Fruit fly (Drosophila melanogaster) ovary, adult (tissue): ENCODE measurements around the gene Trpml.
"Not testable (repeated sequence)": the region's sequence is repeated elsewhere in the genome, so short reads cannot be mapped to it uniquely, and the experiment has no call there.

Experiments
- CG17801 ChIP-seq: fragments of 200-800 bp; optimal IDR thresholded peaks from 2 replicates; lab custom pipeline; 2019; ENCODE audit warnings: missing biosample characterization, mild to moderate bottlenecking, missing genetic modification characterization, moderate library complexity; ENCODE audit not compliant: partially characterized antibody

Gene Trpml

DNA sequence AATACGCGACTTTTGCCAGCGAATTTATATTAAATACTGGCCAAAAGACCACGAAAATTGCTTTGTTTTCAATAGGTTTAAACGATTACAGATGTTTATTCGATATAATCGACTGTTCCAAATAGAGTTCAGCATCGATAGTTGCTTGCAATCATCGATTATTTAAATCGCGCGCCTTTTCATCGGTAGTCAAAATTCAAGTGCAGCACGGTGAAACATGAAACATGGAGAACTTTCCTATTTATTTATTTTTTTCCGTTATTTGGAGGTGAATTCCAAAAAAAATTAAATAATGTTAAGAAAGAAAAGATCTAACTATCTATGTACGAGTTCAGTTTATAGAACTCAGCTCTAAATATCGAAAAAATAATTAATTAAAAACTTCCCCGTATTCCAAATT lies at the start of gene Trpml:
Gene Trpml, minus strand, starts transcription at position 101 of the 400 bp plus-strand sequence.
- not testable (repeated sequence) for TF ChIP-seq CG17801

DNA sequence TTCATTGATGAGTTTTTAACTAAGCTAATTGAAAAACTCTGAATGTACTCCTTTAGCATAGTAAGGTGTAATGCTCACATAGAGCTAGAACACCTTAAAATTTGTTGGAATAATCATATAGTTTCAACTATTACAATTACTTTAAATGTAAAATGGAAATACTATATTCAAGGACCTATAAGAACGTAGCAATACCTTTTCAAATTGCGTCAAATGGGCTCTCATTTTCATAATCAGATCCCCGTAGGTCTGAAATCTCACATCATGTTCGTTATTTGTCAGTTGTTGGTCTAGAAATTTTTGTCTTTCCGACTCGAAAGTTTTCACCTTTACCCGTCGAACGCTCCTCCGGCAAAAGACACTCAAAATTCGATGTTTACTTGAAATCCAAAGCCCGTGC lies 42.0 kb upstream of the Trpml start, which contains the start of gene Vtld:
Gene Vtld, plus strand, starts transcription at position 301 of the 400 bp plus-strand sequence.
- not testable (repeated sequence) for TF ChIP-seq CG17801

DNA sequence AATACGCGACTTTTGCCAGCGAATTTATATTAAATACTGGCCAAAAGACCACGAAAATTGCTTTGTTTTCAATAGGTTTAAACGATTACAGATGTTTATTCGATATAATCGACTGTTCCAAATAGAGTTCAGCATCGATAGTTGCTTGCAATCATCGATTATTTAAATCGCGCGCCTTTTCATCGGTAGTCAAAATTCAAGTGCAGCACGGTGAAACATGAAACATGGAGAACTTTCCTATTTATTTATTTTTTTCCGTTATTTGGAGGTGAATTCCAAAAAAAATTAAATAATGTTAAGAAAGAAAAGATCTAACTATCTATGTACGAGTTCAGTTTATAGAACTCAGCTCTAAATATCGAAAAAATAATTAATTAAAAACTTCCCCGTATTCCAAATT lies 31.5 kb upstream of the Trpml start, which contains the start of gene CG42638:
Gene CG42638, minus strand, starts transcription at position 101 of the 400 bp plus-strand sequence.
- TF ChIP-seq CG17801 = not testable (repeated sequence)

- TF ChIP-seq CG17801 = not testable (repeated sequence)
Measured at dm6 chr3L:19728694-19729093, 10.6 kb upstream of the Trpml start, which contains the start of gene CG42529. Gene CG42529, plus strand, starts transcription at chr3L:19728994.

DNA sequence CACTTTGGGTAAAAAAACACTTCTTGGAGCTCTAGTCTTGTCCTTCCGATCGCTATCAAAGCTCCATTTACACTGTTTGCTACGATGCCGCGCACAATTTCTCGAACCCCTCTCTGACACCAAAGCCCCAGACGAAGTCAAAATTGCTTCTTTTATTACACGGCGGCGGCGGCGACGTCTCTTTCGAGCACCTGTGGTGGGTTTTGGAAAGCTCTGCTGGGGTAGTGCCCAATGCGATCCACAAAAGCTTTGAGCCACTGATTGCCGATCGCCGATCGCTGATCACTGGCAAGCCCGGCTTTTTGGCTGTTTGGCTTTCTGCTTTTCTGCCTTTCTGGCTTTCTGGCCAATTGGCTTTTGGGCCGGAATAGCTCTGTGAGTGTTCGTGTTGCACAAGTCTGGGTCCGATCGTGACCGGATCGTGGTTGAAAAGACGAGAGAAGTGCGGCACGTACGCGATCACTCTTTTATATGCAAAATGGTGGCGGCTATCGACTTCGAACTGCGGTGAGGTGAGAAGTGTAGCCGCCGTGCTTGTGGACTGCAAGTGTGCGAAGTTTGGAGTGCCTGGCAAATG lies 10.5 kb downstream of the Trpml start, which contains the start of gene serp:
Gene serp, minus strand, starts transcription at position 446 of the 577 bp plus-strand sequence.
- no peak for TF ChIP-seq CG17801

- no peak for TF ChIP-seq CG17801
Measured at dm6 chr3L:19704869-19705268, 13.3 kb downstream of the Trpml start.

DNA sequence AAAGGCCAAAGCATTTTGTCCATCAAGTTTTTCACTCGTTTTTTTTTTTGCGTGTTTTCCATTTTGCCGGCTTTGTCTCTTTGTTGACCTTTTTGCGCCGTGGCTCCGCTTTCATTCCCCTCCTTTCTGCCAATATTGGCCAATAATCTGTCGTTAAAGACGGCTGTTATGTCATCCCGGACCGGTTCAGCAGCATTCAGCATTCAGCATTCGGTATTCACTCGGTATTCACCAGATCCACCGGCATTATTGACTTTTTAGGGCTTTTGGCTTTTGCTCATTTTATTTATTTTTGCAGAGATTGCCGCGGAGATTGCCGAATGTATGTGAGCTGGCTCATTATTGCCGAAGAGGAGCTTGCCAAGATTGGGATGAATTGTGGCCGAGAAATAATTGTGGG lies 14.8 kb downstream of the Trpml start:
- no peak for TF ChIP-seq CG17801

DNA sequence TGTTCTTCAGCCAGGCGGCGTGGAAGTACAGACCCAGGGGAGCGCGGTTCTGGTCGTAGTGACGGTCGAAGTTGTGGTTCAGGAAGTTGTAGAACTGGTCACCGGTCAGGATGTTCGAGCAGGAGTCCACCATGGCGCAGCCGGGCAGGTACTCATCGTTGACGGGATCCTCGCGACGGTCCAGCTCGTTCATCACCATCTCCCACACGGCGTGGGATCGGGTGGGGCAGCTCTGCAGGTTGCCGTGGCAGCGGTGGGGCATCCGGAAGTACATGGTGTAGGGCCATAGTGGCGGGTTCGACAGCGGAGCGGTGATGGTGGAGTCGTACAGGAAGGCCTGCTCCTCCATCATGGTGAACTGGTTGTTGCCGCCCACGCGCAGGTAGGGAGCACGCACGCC lies 16.5 kb downstream of the Trpml start:
- TF ChIP-seq CG17801 = no peak

DNA sequence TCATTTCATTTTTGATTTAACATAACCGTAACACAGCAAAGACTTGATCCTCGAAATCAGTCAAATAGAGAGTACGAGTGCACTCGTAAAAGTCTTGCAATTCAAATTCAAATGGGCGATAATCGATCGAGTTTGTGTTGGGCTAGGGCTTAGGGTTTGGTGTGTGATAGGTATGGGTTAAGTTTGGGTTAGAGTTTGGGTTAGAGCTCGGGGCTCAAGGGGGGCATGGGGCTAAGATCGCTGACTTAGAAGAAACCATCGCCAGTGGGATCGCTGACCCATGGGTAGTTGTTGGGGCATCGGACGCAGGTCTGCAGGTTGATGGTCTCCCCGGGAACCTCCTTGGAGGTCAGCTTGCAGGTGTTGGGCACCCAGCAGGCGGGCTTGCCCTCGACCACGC lies 17.0 kb downstream of the Trpml start:
- no peak for TF ChIP-seq CG17801

dm6 chr3L:19700463-19700862 lies 17.7 kb downstream of the Trpml start:
- no peak for TF ChIP-seq CG17801

- no peak for TF ChIP-seq CG17801
Measured at dm6 chr3L:19699651-19700050, 18.5 kb downstream of the Trpml start.

DNA sequence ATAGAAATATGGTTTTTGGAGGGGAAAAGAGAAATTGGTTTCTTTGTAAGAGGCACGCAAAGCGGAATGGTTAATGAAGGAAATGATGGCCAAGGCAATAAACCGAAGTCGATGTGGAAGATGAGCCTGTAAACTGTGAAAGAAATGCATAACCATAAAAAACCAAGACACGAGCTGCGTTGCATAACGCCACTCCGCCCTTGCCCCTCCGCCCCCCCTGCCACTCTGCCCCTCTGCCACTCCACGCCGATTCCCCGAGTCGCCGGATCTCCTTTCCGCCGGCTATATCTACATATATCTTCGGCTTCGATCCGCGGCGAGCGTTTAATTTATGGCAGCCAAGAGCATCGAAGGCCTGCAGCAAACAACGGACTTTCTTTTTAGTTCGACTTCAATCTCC lies 19.5 kb downstream of the Trpml start:
- TF ChIP-seq CG17801 = no peak

DNA sequence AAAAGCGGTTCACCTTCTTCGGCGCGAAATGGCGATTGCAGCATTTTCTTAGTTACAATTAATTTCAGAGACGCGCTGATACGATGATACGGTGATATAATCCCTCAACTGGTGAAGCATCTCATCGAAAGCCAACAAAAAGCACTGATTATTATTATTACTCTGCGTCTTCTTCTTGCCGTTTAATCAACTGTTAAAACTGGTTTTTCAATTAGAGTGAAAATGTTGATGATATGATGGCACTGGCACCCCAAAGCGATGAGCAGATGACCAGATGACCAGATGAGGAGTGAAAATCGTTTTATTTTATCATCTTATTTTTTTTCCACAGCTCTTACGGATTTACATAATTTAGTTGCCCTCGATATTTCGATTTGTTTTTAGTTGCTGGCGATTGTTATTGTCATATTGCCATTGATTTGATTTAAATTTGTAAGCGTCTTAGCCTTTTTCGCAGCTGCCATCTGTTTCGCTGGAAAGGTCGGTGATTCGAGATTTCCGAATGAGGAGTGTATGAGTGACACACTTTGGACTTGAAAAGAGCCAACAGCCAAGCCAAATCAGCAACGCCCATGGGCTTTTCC lies 20.6 kb downstream of the Trpml start:
- no peak for TF ChIP-seq CG17801

dm6 chr3L:19696073-19696960 lies 21.8 kb downstream of the Trpml start:
- no peak for TF ChIP-seq CG17801

DNA sequence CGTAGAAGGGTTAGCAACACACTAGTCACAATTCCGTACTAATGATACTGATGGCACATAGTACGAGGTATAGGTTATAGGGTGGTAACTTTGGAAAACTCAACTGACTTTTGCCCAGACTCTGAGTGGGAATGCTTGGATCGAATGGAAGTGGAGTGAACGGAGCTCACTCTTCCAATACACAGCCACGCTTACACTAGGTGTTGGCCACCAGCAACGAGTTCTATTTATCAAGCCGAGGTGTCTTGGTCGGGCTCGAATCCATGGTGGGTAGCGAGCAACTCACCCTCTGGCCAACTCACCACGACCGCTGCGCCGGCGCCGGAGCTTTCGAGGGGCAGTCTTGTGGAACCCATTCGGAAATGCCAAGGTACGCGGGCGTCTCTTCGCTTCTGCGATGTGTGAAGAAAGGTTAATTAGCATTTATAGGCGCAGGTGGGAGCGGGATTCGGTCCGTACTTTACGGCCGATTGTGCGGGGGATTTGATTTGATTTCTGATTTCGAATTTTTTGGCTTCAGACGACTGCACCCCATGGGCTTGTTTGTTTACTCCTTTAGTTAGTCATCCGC lies 23.0 kb downstream of the Trpml start, which contains the start of gene verm:
Gene verm, minus strand, starts transcription at position 204 of the 571 bp plus-strand sequence.
- TF ChIP-seq CG17801 = no peak

DNA sequence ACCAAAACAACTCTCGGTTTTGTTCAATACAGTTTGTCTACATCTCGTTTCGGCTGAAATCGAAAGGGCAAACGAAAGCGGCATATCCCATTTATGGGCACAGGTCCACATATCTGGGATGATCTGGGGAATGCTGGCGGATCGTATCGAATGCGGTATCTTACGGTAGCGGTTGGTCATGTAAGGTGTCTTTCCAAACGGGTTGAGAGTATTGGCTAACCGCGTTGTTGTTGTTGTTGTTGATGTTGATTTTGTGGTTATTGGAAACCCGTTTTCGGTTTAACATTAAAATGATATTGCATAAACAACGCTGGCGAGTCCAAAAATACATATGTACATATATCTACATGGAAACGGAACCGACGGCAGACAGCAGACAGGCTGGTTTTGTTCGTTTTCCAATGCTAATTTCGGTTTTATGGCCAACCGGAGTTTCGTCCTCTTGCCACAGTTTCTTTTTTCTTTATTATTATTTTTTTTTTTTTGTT lies 23.9 kb downstream of the Trpml start:
- no peak for TF ChIP-seq CG17801
